Fruit fly (Drosophila melanogaster): ENCODE measurements around the gene mth.

DNA sequence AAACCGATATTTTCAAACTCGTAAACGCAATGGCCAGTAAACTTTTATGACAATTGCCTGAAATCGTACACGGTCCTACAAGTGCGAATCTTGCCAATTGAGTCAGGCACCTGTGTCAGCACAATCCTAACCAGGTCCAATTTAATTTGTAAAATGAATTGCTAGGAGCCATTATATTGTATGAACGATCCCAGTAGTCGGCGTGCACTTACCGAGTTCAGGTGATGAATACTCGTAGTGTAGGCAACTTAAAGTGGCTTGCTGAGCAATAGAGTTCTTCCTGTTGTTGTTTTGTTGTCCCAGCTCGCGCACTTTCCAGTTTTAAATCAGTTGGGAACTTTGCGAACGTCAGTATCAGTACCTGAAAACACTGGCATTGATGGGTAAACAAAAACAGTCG is 6.2 kb downstream of the mth start:
- TF ChIP-seq Doc2 (GFP tag; IDR thresholded peaks at IDR 0.05) (no peak), D19B (GFP tag; optimal IDR thresholded peaks at IDR 0.05) (no peak), usp (GFP tag; optimal IDR thresholded peaks at IDR 0.05) (no peak), CG13287 (GFP tag; IDR thresholded peaks at IDR 0.05; ENCODE audit: partially characterized antibody) (no peak), chif (GFP tag; optimal IDR thresholded peaks at IDR 0.05) (no peak), gce (GFP tag; IDR thresholded peaks at IDR 0.05) (no peak), bowl (GFP tag; IDR thresholded peaks at IDR 0.05) (no peak), CG4707 (GFP tag; optimal IDR thresholded peaks at IDR 0.05) (no peak)
